Worm (Caenorhabditis elegans) whole organism, L2 larva: ENCODE measurements around the gene cids-1.

ENCODE experiments used
- snpc-4 ChIP-seq: fragments of 150-350 bp; optimal IDR thresholded peaks from 2 replicates; lab custom pipeline; 2014; ENCODE audit warnings: missing biosample characterization, missing genetic modification characterization
- unc-39 ChIP-seq: fragments of 150-350 bp; optimal IDR thresholded peaks from 2 replicates; lab custom pipeline; 2014; ENCODE audit warnings: missing biosample characterization, missing genetic modification characterization
- ztf-11 ChIP-seq: sonication (generic microtip); optimal IDR thresholded peaks from 2 replicates; lab custom pipeline; 2017; ENCODE audit warnings: missing biosample characterization, missing genetic modification characterization

DNA sequence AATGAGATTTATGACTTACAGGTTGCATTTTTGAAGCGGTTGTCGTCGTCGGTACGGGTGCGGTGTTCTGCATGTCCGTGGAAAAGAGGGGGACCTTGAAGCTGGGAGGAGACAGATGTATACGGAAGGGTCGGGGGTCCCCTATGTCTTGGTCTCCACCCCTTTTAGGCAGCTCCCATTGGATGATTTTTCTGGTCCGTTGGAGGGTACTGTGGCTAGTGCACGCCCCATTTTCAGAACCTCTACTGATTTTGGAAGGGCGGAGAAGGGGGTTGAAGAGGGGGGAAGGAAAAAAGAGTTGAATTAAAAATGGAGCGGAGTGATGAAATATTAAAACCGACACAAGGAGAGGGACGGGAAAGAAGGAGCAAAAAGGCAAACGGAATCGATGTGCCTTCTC, 28.0 kb upstream of the cids-1 start, which contains the start of gene unc-86:
- TF ChIP-seq snpc-4 (tag; lab: Kevin White, UChicago), result no peak
- no peak for TF ChIP-seq unc-39
- TF ChIP-seq ztf-11 (tag; lab: Kevin White, UChicago), result no peak
